Fruit fly (Drosophila melanogaster) whole organism, embryonic: Measurements from ENCODE around the gene cpb.

ENCODE experiments used
- Aef1 ChIP-seq: fragments of 200-800 bp; sonication (Bioruptor generic); IDR thresholded peaks from 3 replicates; pipeline ENCODE4 v1.3.6; 2022; ENCODE audit warnings: missing biosample characterization, missing genetic modification characterization
- Atf-2 ChIP-seq: fragments of 200-800 bp; sonication (Bioruptor generic); optimal IDR thresholded peaks from 2 replicates; lab custom pipeline; 2016; ENCODE audit warnings: missing biosample characterization, missing genetic modification characterization
- CG10366 ChIP-seq: fragments of 200-800 bp; sonication (Bioruptor generic); IDR thresholded peaks from 2 replicates; pipeline ENCODE4 v1.3.6; 2022; ENCODE audit warnings: missing biosample characterization, missing genetic modification characterization
- CG13624 ChIP-seq: fragments of 200-800 bp; sonication (Bioruptor generic); optimal IDR thresholded peaks from 2 replicates; lab custom pipeline; 2016; ENCODE audit warnings: missing biosample characterization, missing genetic modification characterization
- CG16813 ChIP-seq: fragments of 200-800 bp; sonication (Bioruptor generic); IDR thresholded peaks from 3 replicates; pipeline ENCODE4 v1.3.6; 2022; ENCODE audit warnings: missing biosample characterization, missing genetic modification characterization; ENCODE audit not compliant: partially characterized antibody
- CG17802 ChIP-seq: fragments of 200-800 bp; sonication (Bioruptor generic); optimal IDR thresholded peaks from 2 replicates; lab custom pipeline; 2018; ENCODE audit warnings: missing biosample characterization, mild to moderate bottlenecking, missing genetic modification characterization, moderate library complexity
- CG17912 ChIP-seq: fragments of 200-800 bp; sonication (Bioruptor generic); optimal IDR thresholded peaks from 2 replicates; lab custom pipeline; 2018; ENCODE audit warnings: missing biosample characterization, mild to moderate bottlenecking, missing genetic modification characterization
- CG18599 ChIP-seq: fragments of 200-800 bp; sonication (Bioruptor generic); optimal IDR thresholded peaks from 3 replicates; lab custom pipeline; 2017; ENCODE audit warnings: missing biosample characterization, missing genetic modification characterization, mild to moderate bottlenecking, moderate library complexity, missing genetic modification reagents
- CG2116 ChIP-seq: fragments of 200-800 bp; sonication (Bioruptor generic); optimal IDR thresholded peaks from 3 replicates; lab custom pipeline; 2018; ENCODE audit warnings: missing biosample characterization, mild to moderate bottlenecking, missing genetic modification characterization
- CG4707 ChIP-seq: fragments of 200-800 bp; sonication (Bioruptor generic); optimal IDR thresholded peaks from 2 replicates; lab custom pipeline; 2018; ENCODE audit warnings: missing biosample characterization, mild to moderate bottlenecking, missing genetic modification characterization, moderate library complexity
- CG6791 ChIP-seq: fragments of 200-800 bp; sonication (Bioruptor generic); IDR thresholded peaks from 3 replicates; pipeline ENCODE4 v1.3.6; 2022; ENCODE audit warnings: missing biosample characterization, missing genetic modification characterization; ENCODE audit not compliant: partially characterized antibody
- CG8089 ChIP-seq: fragments of 200-800 bp; sonication (Bioruptor generic); optimal IDR thresholded peaks from 3 replicates; lab custom pipeline; 2016; ENCODE audit warnings: missing biosample characterization, missing genetic modification characterization
- CG9437 ChIP-seq: fragments of 200-800 bp; sonication (Bioruptor generic); optimal IDR thresholded peaks from 2 replicates; lab custom pipeline; 2018; ENCODE audit warnings: missing biosample characterization, mild to moderate bottlenecking, missing genetic modification characterization
- CG9727 ChIP-seq: fragments of 200-800 bp; sonication (Bioruptor generic); optimal IDR thresholded peaks from 3 replicates; lab custom pipeline; 2017; ENCODE audit warnings: missing biosample characterization, mild to moderate bottlenecking, missing genetic modification characterization
- CG9932 ChIP-seq: fragments of 200-800 bp; sonication (Bioruptor generic); IDR thresholded peaks from 2 replicates; pipeline ENCODE4 v1.3.6; 2022; ENCODE audit warnings: missing biosample characterization, missing genetic modification characterization
- Gsc ChIP-seq: fragments of 200-800 bp; sonication (Bioruptor generic); IDR thresholded peaks from 2 replicates; pipeline ENCODE4 v1.3.6; 2022; ENCODE audit warnings: missing biosample characterization, missing genetic modification characterization
- Hr78 ChIP-seq, 2 experiments: fragments of 200-800 bp in 1 of 2; fragments of >200 bp in 1 of 2; sonication (Bioruptor generic) in 1 of 2; optimal IDR thresholded peaks; 2 replicates each; lab custom pipeline; 2017 to 2019; ENCODE audit warnings: missing biosample characterization in 2 of 2, missing genetic modification characterization in 2 of 2, mild to moderate bottlenecking in 1 of 2, moderate library complexity in 1 of 2
- Jarid2 ChIP-seq: fragments of 200-800 bp; sonication (Bioruptor generic); optimal IDR thresholded peaks from 3 replicates; lab custom pipeline; 2017; ENCODE audit warnings: mild to moderate bottlenecking, missing biosample characterization, missing genetic modification reagents, missing genetic modification characterization
- PHDP ChIP-seq: fragments of 200-800 bp; sonication (Bioruptor generic); optimal IDR thresholded peaks from 3 replicates; lab custom pipeline; 2018; ENCODE audit warnings: missing biosample characterization, mild to moderate bottlenecking, missing genetic modification characterization, moderate library complexity
- az2 ChIP-seq: fragments of 200-800 bp; sonication (Bioruptor generic); optimal IDR thresholded peaks from 3 replicates; lab custom pipeline; 2016; ENCODE audit warnings: missing biosample characterization, missing genetic modification characterization
- bsh ChIP-seq, 2 experiments: fragments of 200-800 bp; sonication (Bioruptor generic); optimal IDR thresholded peaks; 2 replicates each; lab custom pipeline; 2017 to 2018; ENCODE audit warnings: mild to moderate bottlenecking in 2 of 2, missing biosample characterization in 2 of 2, missing genetic modification characterization in 2 of 2, moderate library complexity in 1 of 2
- chif ChIP-seq, 2 experiments: fragments of 200-800 bp; sonication (Bioruptor generic); optimal IDR thresholded peaks; 3 replicates each; lab custom pipeline; 2016; ENCODE audit warnings: missing biosample characterization in 2 of 2, missing genetic modification characterization in 2 of 2
- cwo ChIP-seq: fragments of 200-800 bp; sonication (Bioruptor generic); optimal IDR thresholded peaks from 3 replicates; lab custom pipeline; 2017; ENCODE audit warnings: missing biosample characterization, missing genetic modification characterization, mild to moderate bottlenecking, moderate library complexity, missing genetic modification reagents
- dmrt99B ChIP-seq: fragments of 200-800 bp; sonication (Bioruptor generic); optimal IDR thresholded peaks from 2 replicates; lab custom pipeline; 2018; ENCODE audit warnings: missing biosample characterization, mild to moderate bottlenecking, missing genetic modification characterization, moderate library complexity
- gsb ChIP-seq: fragments of 200-800 bp; sonication (Bioruptor generic); IDR thresholded peaks from 2 replicates; pipeline ENCODE4 v1.3.6; 2022; ENCODE audit warnings: missing biosample characterization, missing genetic modification characterization
- inv ChIP-seq: fragments of 200-800 bp; sonication (Bioruptor generic); IDR thresholded peaks from 2 replicates; pipeline ENCODE4 v1.3.6; 2022; ENCODE audit warnings: missing biosample characterization, missing genetic modification characterization; ENCODE audit not compliant: partially characterized antibody
- lilli ChIP-seq: fragments of 200-800 bp; sonication (Bioruptor generic); optimal IDR thresholded peaks from 3 replicates; lab custom pipeline; 2016; ENCODE audit warnings: missing biosample characterization, missing genetic modification characterization
- lov ChIP-seq, 2 experiments: fragments of 200-800 bp in 1 of 2; fragments of >200 bp in 1 of 2; sonication (Bioruptor generic) in 1 of 2; IDR thresholded peaks in 1 of 2; optimal IDR thresholded peaks in 1 of 2; 2 replicates in 1 of 2; 3 replicates in 1 of 2; pipeline versions ENCODE4 v1.3.6 to Lab custom; 2017 to 2022; ENCODE audit warnings: missing biosample characterization in 1 of 2, missing genetic modification characterization in 1 of 2
- mam ChIP-seq: fragments of 200-800 bp; sonication (Bioruptor generic); optimal IDR thresholded peaks from 3 replicates; lab custom pipeline; 2016; ENCODE audit warnings: missing biosample characterization, missing genetic modification characterization
- nerfin-1 ChIP-seq: fragments of 200-800 bp; sonication (Bioruptor generic); optimal IDR thresholded peaks from 3 replicates; lab custom pipeline; 2019; ENCODE audit warnings: missing biosample characterization, mild to moderate bottlenecking, missing genetic modification characterization, moderate library complexity
- nom ChIP-seq: fragments of 200-800 bp; sonication (Bioruptor generic); optimal IDR thresholded peaks from 2 replicates; lab custom pipeline; 2017; ENCODE audit warnings: missing biosample characterization, missing genetic modification characterization, mild to moderate bottlenecking, moderate library complexity, missing genetic modification reagents
- odd ChIP-seq: fragments of 200-800 bp; sonication (Bioruptor generic); optimal IDR thresholded peaks from 2 replicates; lab custom pipeline; 2017; ENCODE audit warnings: missing biosample characterization, mild to moderate bottlenecking, missing genetic modification characterization
- pan ChIP-seq, 4 experiments: fragments of >200 bp in 3 of 4; fragments of 200-800 bp in 1 of 4; sonication (Bioruptor generic) in 1 of 4; optimal IDR thresholded peaks in 3 of 4; IDR thresholded peaks in 1 of 4; 2 replicates each; pipeline versions ENCODE4 v1.3.6 to Lab custom; 2017 to 2022; ENCODE audit warnings: missing biosample characterization in 2 of 4, missing genetic modification characterization in 2 of 4, mixed read lengths in 1 of 4
- sisA ChIP-seq: fragments of 200-800 bp; sonication (Bioruptor generic); IDR thresholded peaks from 2 replicates; pipeline ENCODE4 v1.3.6; 2022; ENCODE audit warnings: missing biosample characterization, missing genetic modification characterization
- slbo ChIP-seq: fragments of 200-800 bp; sonication (Bioruptor generic); IDR thresholded peaks from 2 replicates; pipeline ENCODE4 v1.3.6; 2022; ENCODE audit warnings: missing biosample characterization, missing genetic modification characterization
- wek ChIP-seq: fragments of 200-800 bp; sonication (Bioruptor generic); optimal IDR thresholded peaks from 3 replicates; lab custom pipeline; 2018; ENCODE audit warnings: missing biosample characterization, mild to moderate bottlenecking, missing genetic modification characterization, moderate library complexity
- zen2 ChIP-seq: fragments of 200-800 bp; sonication (Bioruptor generic); IDR thresholded peaks from 3 replicates; pipeline ENCODE4 v1.3.6; 2022; ENCODE audit warnings: missing biosample characterization, missing genetic modification characterization; ENCODE audit not compliant: partially characterized antibody

Gene cpb

DNA sequence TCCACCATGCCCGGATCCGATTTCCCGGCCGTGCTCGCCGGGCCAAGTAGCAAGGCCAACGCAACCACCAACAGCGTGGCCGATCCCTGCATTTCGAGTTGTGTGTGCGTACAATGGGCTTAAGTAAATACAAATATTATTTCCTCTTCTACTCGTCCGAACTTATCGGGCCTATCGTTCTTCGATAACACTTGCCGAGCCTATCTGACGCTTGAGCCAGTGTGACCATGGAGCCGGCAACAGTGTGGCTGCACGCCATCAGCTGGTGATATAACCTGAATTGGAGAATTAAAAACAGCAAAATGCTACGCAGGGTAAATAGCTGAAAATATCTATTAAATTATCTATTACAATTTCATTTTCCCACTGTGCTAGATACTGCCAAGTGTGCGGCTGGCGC, 5.5 kb downstream of the cpb start, which contains the start of the genes CG17660 and mRpL48 (continued):
- TF ChIP-seq odd (no peak), zen2 (GFP tag; lab: Robert Waterston, UW) (peak; percentile 49; the same call in 1 of the 3 replicates), CG6791 (GFP tag; lab: Robert Waterston, UW) (peak; percentile 84), CG9437 (GFP tag; lab: Kevin White, UChicago) (peak; percentile 32), az2 (GFP tag; lab: Kevin White, UChicago) (no peak), PHDP (tag; lab: Kevin White, UChicago) (no peak), CG9932 (GFP tag; lab: Robert Waterston, UW) (peak; percentile 25; the same call in 1 of the 2 replicates), CG13624 (peak; percentile 25), mam (GFP tag; lab: Kevin White, UChicago) (no peak), CG2116 (GFP tag; lab: Kevin White, UChicago) (peak; percentile 81), sisA (GFP tag; lab: Robert Waterston, UW) (no peak), pan (optimal IDR thresholded peaks at IDR 0.05; lab: Kevin White, UChicago) (no peak), pan (GFP tag; optimal IDR thresholded peaks at IDR 0.05 in 1 of 2, IDR thresholded peaks at IDR 0.05 in 1 of 2) (peak in 1 of 2 experiments; percentile 15), CG18599 (GFP tag; lab: Kevin White, UChicago) (no peak), lov (optimal IDR thresholded peaks at IDR 0.05; lab: Kevin White, UChicago) (no peak), lov (GFP tag; IDR thresholded peaks at IDR 0.05; lab: Robert Waterston, UW) (no peak), Hr78 (GFP tag; optimal IDR thresholded peaks at IDR 0.05; lab: Kevin White, UChicago) (no peak), gsb (no peak), CG16813 (GFP tag; lab: Robert Waterston, UW) (peak; percentile 70), dmrt99B (no peak), nerfin-1 (tag; lab: Kevin White, UChicago) (no peak), wek (GFP tag; lab: Kevin White, UChicago) (no peak), Gsc (GFP tag; lab: Robert Waterston, UW) (no peak), Atf-2 (no peak), Jarid2 (GFP tag; lab: Kevin White, UChicago) (no peak), cwo (GFP tag; lab: Kevin White, UChicago) (no peak), nom (GFP tag; lab: Kevin White, UChicago) (no peak), slbo (GFP tag; lab: Robert Waterston, UW) (no peak), chif (GFP tag; optimal IDR thresholded peaks at IDR 0.05; lab: Kevin White, UChicago) (no peak), CG17802 (tag; lab: Kevin White, UChicago) (no peak), CG9727 (GFP tag; lab: Kevin White, UChicago) (no peak), CG8089 (GFP tag; lab: Kevin White, UChicago) (no peak), CG10366 (GFP tag; lab: Robert Waterston, UW) (no peak), lilli (peak; percentile 33), inv (GFP tag; lab: Robert Waterston, UW) (peak; percentile 52), CG17912 (GFP tag; lab: Kevin White, UChicago) (peak; percentile 2), bsh (GFP tag; optimal IDR thresholded peaks at IDR 0.05; lab: Kevin White, UChicago) (peak in 1 of 2 experiments; percentile 13), Aef1 (no peak), CG4707 (GFP tag; lab: Kevin White, UChicago) (peak; percentile 61)
